Worm (Caenorhabditis elegans) whole organism, mixed stage, embryonic: ENCODE results near the gene nstp-7.

ENCODE experiments used
- M03D4.4 ChIP-seq: sonication (generic microtip); optimal IDR thresholded peaks from 2 replicates; lab custom pipeline; 2017; ENCODE audit warnings: mild to moderate bottlenecking, missing genetic modification characterization, missing compliant biosample characterization
- bed-3 ChIP-seq: fragments of 200-800 bp; sonication (Bioruptor generic); optimal IDR thresholded peaks from 3 replicates; lab custom pipeline; 2018; ENCODE audit warnings: mild to moderate bottlenecking, missing genetic modification characterization, moderate library complexity, missing compliant biosample characterization
- blmp-1 ChIP-seq: fragments of 150-350 bp; optimal IDR thresholded peaks from 2 replicates; lab custom pipeline; 2014; ENCODE audit warnings: missing biosample characterization, missing genetic modification characterization
- ceh-39 ChIP-seq: fragments of 150-350 bp; optimal IDR thresholded peaks from 2 replicates; lab custom pipeline; 2014; ENCODE audit warnings: missing biosample characterization, missing genetic modification characterization
- ceh-43 ChIP-seq: fragments of 200-800 bp; sonication (Bioruptor generic); optimal IDR thresholded peaks from 2 replicates; lab custom pipeline; 2018; ENCODE audit warnings: mild to moderate bottlenecking, missing genetic modification characterization, moderate library complexity, missing compliant biosample characterization
- ceh-83 ChIP-seq: fragments of 200-800 bp; sonication (Bioruptor generic); optimal IDR thresholded peaks from 2 replicates; lab custom pipeline; 2018; ENCODE audit warnings: mild to moderate bottlenecking, missing genetic modification characterization, missing compliant biosample characterization
- ces-1 ChIP-seq: fragments of 150-350 bp; optimal IDR thresholded peaks from 2 replicates; lab custom pipeline; 2014; ENCODE audit warnings: missing biosample characterization, missing genetic modification reagents, missing genetic modification characterization
- cnd-1 ChIP-seq: fragments of 200-800 bp; sonication (Bioruptor generic); optimal IDR thresholded peaks from 2 replicates; lab custom pipeline; 2018; ENCODE audit warnings: mild to moderate bottlenecking, missing genetic modification characterization, missing compliant biosample characterization
- elt-1 ChIP-seq: sonication (generic microtip); optimal IDR thresholded peaks from 2 replicates; lab custom pipeline; 2017; ENCODE audit warnings: missing genetic modification characterization, mild to moderate bottlenecking, missing compliant biosample characterization, antibody characterized with exemption, moderate library complexity, borderline replicate concordance; ENCODE audit not compliant: insufficient read depth
- flh-1 ChIP-seq: fragments of 200-800 bp; sonication (Bioruptor generic); optimal IDR thresholded peaks from 2 replicates; lab custom pipeline; 2018; ENCODE audit warnings: mild to moderate bottlenecking, missing genetic modification characterization, moderate library complexity, missing compliant biosample characterization
- ham-2 ChIP-seq: fragments of 200-800 bp; sonication (Bioruptor generic); optimal IDR thresholded peaks from 2 replicates; lab custom pipeline; 2018; ENCODE audit warnings: mild to moderate bottlenecking, missing genetic modification characterization, missing compliant biosample characterization
- hlh-1 ChIP-seq: fragments of 150-350 bp; optimal IDR thresholded peaks from 2 replicates; lab custom pipeline; 2014; ENCODE audit warnings: missing biosample characterization, missing genetic modification reagents, missing genetic modification characterization
- lin-13 ChIP-seq: fragments of 150-350 bp; optimal IDR thresholded peaks from 2 replicates; lab custom pipeline; 2014; ENCODE audit warnings: missing biosample characterization, missing genetic modification characterization
- lin-32 ChIP-seq: fragments of 200-800 bp; sonication (Bioruptor generic); optimal IDR thresholded peaks from 2 replicates; lab custom pipeline; 2018; ENCODE audit warnings: mild to moderate bottlenecking, missing genetic modification characterization, missing compliant biosample characterization
- lsy-2 ChIP-seq: fragments of 150-350 bp; optimal IDR thresholded peaks from 2 replicates; lab custom pipeline; 2014; ENCODE audit warnings: missing biosample characterization, missing genetic modification characterization
- mab-5 ChIP-seq: fragments of 150-350 bp; optimal IDR thresholded peaks from 2 replicates; lab custom pipeline; 2014; ENCODE audit warnings: missing biosample characterization, missing genetic modification characterization
- mls-2 ChIP-seq: sonication (generic microtip); optimal IDR thresholded peaks from 2 replicates; lab custom pipeline; 2016; ENCODE audit warnings: mild to moderate bottlenecking, missing genetic modification characterization, moderate library complexity, missing compliant biosample characterization
- nhr-12 ChIP-seq: fragments of 150-350 bp; optimal IDR thresholded peaks from 2 replicates; lab custom pipeline; 2014; ENCODE audit warnings: missing biosample characterization, missing genetic modification characterization
- nhr-2 ChIP-seq: fragments of 150-350 bp; optimal IDR thresholded peaks from 2 replicates; lab custom pipeline; 2014; ENCODE audit warnings: missing biosample characterization, missing genetic modification characterization
- nhr-28 ChIP-seq: fragments of 150-350 bp; optimal IDR thresholded peaks from 2 replicates; lab custom pipeline; 2014; ENCODE audit warnings: missing biosample characterization, missing genetic modification characterization
- nhr-76 ChIP-seq: sonication (generic microtip); optimal IDR thresholded peaks from 2 replicates; lab custom pipeline; 2017; ENCODE audit warnings: missing biosample characterization, missing genetic modification characterization
- pha-4 ChIP-seq: fragments of 150-350 bp; optimal IDR thresholded peaks from 2 replicates; lab custom pipeline; 2018; ENCODE audit warnings: missing biosample characterization, missing genetic modification reagents, missing genetic modification characterization
- sem-2 ChIP-seq: fragments of 200-800 bp; sonication (Bioruptor generic); optimal IDR thresholded peaks from 2 replicates; lab custom pipeline; 2018; ENCODE audit warnings: mild to moderate bottlenecking, missing genetic modification characterization, missing compliant biosample characterization
- snpc-4 ChIP-seq: fragments of 150-350 bp; optimal IDR thresholded peaks from 2 replicates; lab custom pipeline; 2014; ENCODE audit warnings: missing biosample characterization, missing genetic modification characterization
- sptf-1 ChIP-seq: sonication (generic microtip); optimal IDR thresholded peaks from 2 replicates; lab custom pipeline; 2017; ENCODE audit warnings: mild to moderate bottlenecking, missing genetic modification characterization, moderate library complexity, missing compliant biosample characterization
- tbx-8 ChIP-seq: fragments of 200-800 bp; sonication (Bioruptor generic); optimal IDR thresholded peaks from 2 replicates; lab custom pipeline; 2018; ENCODE audit warnings: mild to moderate bottlenecking, missing genetic modification characterization, moderate library complexity, missing compliant biosample characterization
- unc-120 ChIP-seq: sonication (generic microtip); optimal IDR thresholded peaks from 2 replicates; lab custom pipeline; 2017; ENCODE audit warnings: missing genetic modification characterization, missing compliant biosample characterization; ENCODE audit not compliant: poor library complexity, severe bottlenecking
- unc-39 ChIP-seq: fragments of 150-350 bp; optimal IDR thresholded peaks from 2 replicates; lab custom pipeline; 2014; ENCODE audit warnings: missing biosample characterization, missing genetic modification characterization
- unc-62 ChIP-seq: fragments of 150-350 bp; optimal IDR thresholded peaks from 2 replicates; lab custom pipeline; 2014; ENCODE audit warnings: missing biosample characterization, missing genetic modification reagents, missing genetic modification characterization
- ztf-11 ChIP-seq: fragments of 150-350 bp; optimal IDR thresholded peaks from 2 replicates; lab custom pipeline; 2014; ENCODE audit warnings: missing biosample characterization, missing genetic modification characterization

nstp-7 gene

ce11 chrV:562834-563233, 18.9 kb upstream of the nstp-7 start, which contains the start of gene C14C6.2:
TSS of gene C14C6.2 (plus strand) at chrV:563134.
- TF ChIP-seq lsy-2 (tag; lab: Kevin White, UChicago) (no peak), mls-2 (tag; lab: Kevin White, UChicago) (no peak), sem-2 (GFP tag; lab: Kevin White, UChicago) (no peak), ceh-43 (GFP tag; lab: Kevin White, UChicago) (no peak)

- TF ChIP-seq sptf-1 (tag; lab: Kevin White, UChicago) (no peak), tbx-8 (no peak), ceh-83 (no peak), sem-2 (GFP tag; lab: Kevin White, UChicago) (no peak), lin-32 (GFP tag; lab: Kevin White, UChicago) (no peak), mab-5 (tag; lab: Kevin White, UChicago) (no peak), unc-62 (GFP tag; lab: Kevin White, UChicago) (no peak), mls-2 (tag; lab: Kevin White, UChicago) (no peak), blmp-1 (no peak), ces-1 (GFP tag; lab: Kevin White, UChicago) (no peak), cnd-1 (no peak), unc-120 (tag; lab: Kevin White, UChicago) (no peak), lin-13 (no peak), hlh-1 (no peak), nhr-76 (tag; lab: Kevin White, UChicago) (no peak), ham-2 (GFP tag; lab: Kevin White, UChicago) (no peak), nhr-2 (tag; lab: Kevin White, UChicago) (no peak), ztf-11 (tag; lab: Kevin White, UChicago) (no peak), nhr-28 (tag; lab: Kevin White, UChicago) (no peak)
- TF ChIP-seq, all 35 proteins: peak for 0
These were observed 15.7 kb upstream of the nstp-7 start, which contains the start of gene sri-73 for ce11 chrV:565984-566383. TSS of gene sri-73 (minus strand) at chrV:566084.

ce11 chrV:568105-568504, 13.6 kb upstream of the nstp-7 start, which contains the start of gene sri-72:
TSS of gene sri-72 (minus strand) at chrV:568205.
- TF ChIP-seq ztf-11 (tag; lab: Kevin White, UChicago) (no peak), ceh-39 (tag; lab: Kevin White, UChicago) (no peak), sem-2 (GFP tag; lab: Kevin White, UChicago) (no peak), unc-62 (GFP tag; lab: Kevin White, UChicago) (no peak), ces-1 (GFP tag; lab: Kevin White, UChicago) (no peak), unc-39 (no peak), mab-5 (tag; lab: Kevin White, UChicago) (no peak), blmp-1 (no peak), nhr-76 (tag; lab: Kevin White, UChicago) (no peak), pha-4 (tag; lab: Kevin White, UChicago) (no peak), elt-1 (no peak), lsy-2 (tag; lab: Kevin White, UChicago) (no peak), mls-2 (tag; lab: Kevin White, UChicago) (no peak), bed-3 (no peak), M03D4.4 (no peak), cnd-1 (no peak), nhr-28 (tag; lab: Kevin White, UChicago) (no peak), lin-13 (no peak)

- TF ChIP-seq pha-4 (tag; lab: Kevin White, UChicago) (no peak), unc-39 (no peak), M03D4.4 (no peak)
These were observed 7.1 kb upstream of the nstp-7 start, which contains the start of gene C14C6.13 for ce11 chrV:574639-575038. TSS of gene C14C6.13 (minus strand) at chrV:574739.

ce11 chrV:576070-576469, 5.6 kb upstream of the nstp-7 start, which contains the start of gene K06H6.5:
TSS of gene K06H6.5 (plus strand) at chrV:576370.
- TF ChIP-seq cnd-1 (no peak), M03D4.4 (no peak)

ce11 chrV:576918-577317, 4.8 kb upstream of the nstp-7 start:
- TF ChIP-seq snpc-4 (tag; lab: Kevin White, UChicago), result no peak
- no peak for TF ChIP-seq M03D4.4
- TF ChIP-seq unc-62 (GFP tag; lab: Kevin White, UChicago), result no peak
- no peak for TF ChIP-seq unc-120 (tag; lab: Kevin White, UChicago)
- no peak for TF ChIP-seq lin-32 (GFP tag; lab: Kevin White, UChicago)
- TF ChIP-seq sem-2 (GFP tag; lab: Kevin White, UChicago), result no peak
- TF ChIP-seq ces-1 (GFP tag; lab: Kevin White, UChicago), result no peak
- TF ChIP-seq nhr-12 (tag; lab: Kevin White, UChicago), result no peak
- no peak for TF ChIP-seq pha-4 (tag; lab: Kevin White, UChicago)
- no peak for TF ChIP-seq flh-1 (GFP tag; lab: Kevin White, UChicago)
- TF ChIP-seq mls-2 (tag; lab: Kevin White, UChicago), result no peak
